In genomic region chrIII:8080165-8080738, ce11 we compare ENCODE assay signal across 3 worm cellular contexts.
A peak's percentile ranks its signal among the peaks of the same experiment; 100 is the strongest.
TF ChIP-seq lines count a peak whose summit lies in the region.

dcr-1 (minus strand) TSS chrIII:8080281.
apc-2 (plus strand) TSS chrIII:8080629.

TF ChIP-seq in whole organism, L1 larva, 84 proteins besides CTCF, POLR2A, EP300 and RAD21:
- TF ChIP-seq zip-4 (GFP tag; optimal IDR thresholded peaks at IDR 0.05; lab: Kevin White, UChicago) (no peak), tlp-1 (tag; optimal IDR thresholded peaks at IDR 0.05; lab: Kevin White, UChicago) (no peak), egl-13 (tag; optimal IDR thresholded peaks at IDR 0.05; lab: Kevin White, UChicago) (no peak), mef-2 (tag; optimal IDR thresholded peaks at IDR 0.05; lab: Kevin White, UChicago) (no peak), ztf-11 (tag; optimal IDR thresholded peaks at IDR 0.05; lab: Kevin White, UChicago) (no peak), lsy-2 (tag; optimal IDR thresholded peaks at IDR 0.05; lab: Kevin White, UChicago) (peak in 1 of 2 experiments; percentile 41), nhr-85 (tag; lab: Kevin White, UChicago) (peak; percentile 3), efl-1 (optimal IDR thresholded peaks at IDR 0.05; lab: Kevin White, UChicago) (peak; percentile 22 to 36), efl-1 (GFP tag; optimal IDR thresholded peaks at IDR 0.05 in 1 of 2; lab: Kevin White, UChicago) (peak; percentile 26 to 89), tbx-2 (tag; optimal IDR thresholded peaks at IDR 0.05; lab: Kevin White, UChicago) (no peak), dpl-1 (GFP tag; optimal IDR thresholded peaks at IDR 0.05; lab: Kevin White, UChicago) (peak in 1 of 3 experiments; percentile 60), mep-1 (tag; optimal IDR thresholded peaks at IDR 0.05; lab: Kevin White, UChicago) (no peak), hlh-17 (GFP tag; optimal IDR thresholded peaks at IDR 0.05; lab: Kevin White, UChicago; ENCODE audit: borderline replicate concordance) (no peak), elt-2 (tag; optimal IDR thresholded peaks at IDR 0.05; lab: Kevin White, UChicago) (no peak), lin-35 (GFP tag; optimal IDR thresholded peaks at IDR 0.05; lab: Kevin White, UChicago) (peak in 1 of 2 experiments; percentile 56), grh-1 (GFP tag; IDR thresholded peaks at IDR 0.05; lab: Robert Waterston, UW) (no peak)

TF ChIP-seq in whole organism, L4 larva, 104 proteins besides CTCF, POLR2A, EP300 and RAD21:
- no peak for TF ChIP-seq nhr-41 (GFP tag; IDR thresholded peaks at IDR 0.05; lab: Robert Waterston, UW)
- TF ChIP-seq attf-4 (tag; optimal IDR thresholded peaks at IDR 0.05; lab: Kevin White, UChicago), result no peak
- TF ChIP-seq dpl-1 (GFP tag; optimal IDR thresholded peaks at IDR 0.05; lab: Kevin White, UChicago), result peak; percentile 37
- TF ChIP-seq nhr-11 (tag; optimal IDR thresholded peaks at IDR 0.05; lab: Kevin White, UChicago), result no peak
- TF ChIP-seq jun-1 (tag; optimal IDR thresholded peaks at IDR 0.05; lab: Kevin White, UChicago), result no peak
- peak; percentile 10 for TF ChIP-seq nhr-28 (tag; optimal IDR thresholded peaks at IDR 0.05; lab: Kevin White, UChicago)

TF ChIP-seq in whole organism, young adult, 124 proteins besides CTCF, POLR2A, EP300 and RAD21:
- TF ChIP-seq let-607 (tag; optimal IDR thresholded peaks at IDR 0.05; lab: Kevin White, UChicago) (no peak), madf-10 (tag; optimal IDR thresholded peaks at IDR 0.05; lab: Kevin White, UChicago) (no peak), C17E4.6 (GFP tag; IDR thresholded peaks at IDR 0.05; lab: Robert Waterston, UW) (no peak), hsf-1 (GFP tag; IDR thresholded peaks at IDR 0.05; lab: Robert Waterston, UW) (no peak), K11D2.4 (GFP tag; IDR thresholded peaks at IDR 0.05; lab: Robert Waterston, UW) (no peak), madf-8 (GFP tag; conservative IDR thresholded peaks at IDR 0.05; lab: Robert Waterston, UW) (no peak), ceh-79 (tag; optimal IDR thresholded peaks at IDR 0.05; lab: Kevin White, UChicago) (no peak), efl-1 (GFP tag; optimal IDR thresholded peaks at IDR 0.05; lab: Kevin White, UChicago) (peak; percentile 67), madf-6 (GFP tag; IDR thresholded peaks at IDR 0.05; lab: Robert Waterston, UW) (0 out of 2 replicates have a peak, but pooled peaks have one; percentile 35), attf-6 (GFP tag; IDR thresholded peaks at IDR 0.05; lab: Robert Waterston, UW) (no peak), F33H1.4 (GFP tag; IDR thresholded peaks at IDR 0.05; lab: Robert Waterston, UW) (peak; percentile 63), F37B4.10 (GFP tag; IDR thresholded peaks at IDR 0.05; lab: Robert Waterston, UW) (no peak), ceh-27 (GFP tag; optimal IDR thresholded peaks at IDR 0.05; lab: Kevin White, UChicago) (no peak), snpc-1.1 (tag; optimal IDR thresholded peaks at IDR 0.05; lab: Kevin White, UChicago; ENCODE audit: insufficient read depth) (no peak), D2030.7 (GFP tag; IDR thresholded peaks at IDR 0.05; lab: Robert Waterston, UW) (peak; percentile 32; the same call in 1 of the 2 replicates), bed-1 (GFP tag; IDR thresholded peaks at IDR 0.05; lab: Robert Waterston, UW) (no peak), ekl-4 (GFP tag; IDR thresholded peaks at IDR 0.05; lab: Robert Waterston, UW) (no peak), lsl-1 (GFP tag; optimal IDR thresholded peaks at IDR 0.05; lab: Kevin White, UChicago) (peak; percentile 68), athp-1 (tag; optimal IDR thresholded peaks at IDR 0.05; lab: Kevin White, UChicago) (no peak), B0336.3 (GFP tag; IDR thresholded peaks at IDR 0.05; lab: Robert Waterston, UW) (no peak), nhr-179 (tag; optimal IDR thresholded peaks at IDR 0.05; lab: Kevin White, UChicago) (no peak), dpl-1 (GFP tag; optimal IDR thresholded peaks at IDR 0.05; lab: Kevin White, UChicago) (peak; percentile 36), B0035.1 (tag; optimal IDR thresholded peaks at IDR 0.05; lab: Kevin White, UChicago) (no peak)
